Fruit fly (Drosophila melanogaster) whole organism, embryonic: ENCODE measurements around the gene SelG.

Experiments
- Adf1 ChIP-seq: fragments of 200-800 bp; sonication (Bioruptor generic); IDR thresholded peaks from 2 replicates; pipeline ENCODE4 v1.3.6; 2022; ENCODE audit warnings: missing biosample characterization, missing genetic modification characterization
- CG10209 ChIP-seq: fragments of 200-800 bp; sonication (Bioruptor generic); optimal IDR thresholded peaks from 3 replicates; lab custom pipeline; 2017; ENCODE audit warnings: missing biosample characterization, mild to moderate bottlenecking, missing genetic modification characterization, missing genetic modification reagents
- CG10431 ChIP-seq: fragments of 200-800 bp; sonication (Bioruptor generic); optimal IDR thresholded peaks from 3 replicates; lab custom pipeline; 2018; ENCODE audit warnings: missing biosample characterization, mild to moderate bottlenecking, missing genetic modification characterization
- CG10565 ChIP-seq: fragments of 200-800 bp; sonication (Bioruptor generic); optimal IDR thresholded peaks from 3 replicates; lab custom pipeline; 2016; ENCODE audit warnings: missing biosample characterization, mild to moderate bottlenecking, missing genetic modification characterization
- CG10959 ChIP-seq: fragments of 200-800 bp; sonication (Bioruptor generic); IDR thresholded peaks from 2 replicates; pipeline ENCODE4 v1.3.6; 2022; ENCODE audit warnings: missing biosample characterization, missing genetic modification characterization
- CG11093 ChIP-seq: fragments of 200-800 bp; sonication (Bioruptor generic); IDR thresholded peaks from 3 replicates; pipeline ENCODE4 v1.3.6; 2022; ENCODE audit warnings: missing biosample characterization, missing genetic modification characterization
- CG11247 ChIP-seq: fragments of 200-800 bp; sonication (Bioruptor generic); IDR thresholded peaks from 2 replicates; pipeline ENCODE4 v1.3.6; 2022; ENCODE audit warnings: missing biosample characterization, missing genetic modification characterization
- CG12071 ChIP-seq: fragments of 200-800 bp; sonication (Bioruptor generic); optimal IDR thresholded peaks from 3 replicates; lab custom pipeline; 2018; ENCODE audit warnings: missing biosample characterization, mild to moderate bottlenecking, missing genetic modification characterization
- CG14667 ChIP-seq: fragments of 200-800 bp; sonication (Bioruptor generic); IDR thresholded peaks from 2 replicates; pipeline ENCODE4 v1.3.6; 2022; ENCODE audit warnings: missing biosample characterization, missing genetic modification characterization
- CG14965 ChIP-seq: fragments of 200-800 bp; sonication (Bioruptor generic); optimal IDR thresholded peaks from 2 replicates; lab custom pipeline; 2016; ENCODE audit warnings: missing biosample characterization, missing genetic modification characterization, borderline replicate concordance
- CG16863 ChIP-seq: fragments of 200-800 bp; sonication (Bioruptor generic); optimal IDR thresholded peaks from 3 replicates; lab custom pipeline; 2016; ENCODE audit warnings: missing biosample characterization, missing genetic modification characterization
- CG17359 ChIP-seq: fragments of 200-800 bp; sonication (Bioruptor generic); optimal IDR thresholded peaks from 3 replicates; lab custom pipeline; 2018; ENCODE audit warnings: missing biosample characterization, mild to moderate bottlenecking, missing genetic modification characterization, moderate library complexity
- CG17829 ChIP-seq: fragments of 200-800 bp; optimal IDR thresholded peaks from 2 replicates; lab custom pipeline; 2019; ENCODE audit warnings: missing biosample characterization, mild to moderate bottlenecking, missing genetic modification characterization, moderate library complexity
- CG2712 ChIP-seq: fragments of 200-800 bp; optimal IDR thresholded peaks from 3 replicates; lab custom pipeline; 2019; ENCODE audit warnings: missing biosample characterization, mild to moderate bottlenecking, missing genetic modification characterization, moderate library complexity
- CG32767 ChIP-seq: fragments of 200-800 bp; sonication (Bioruptor generic); IDR thresholded peaks from 2 replicates; pipeline ENCODE4 v1.3.6; 2022; ENCODE audit warnings: missing biosample characterization, missing genetic modification characterization
- CG3726 ChIP-seq: fragments of 200-800 bp; sonication (Bioruptor generic); IDR thresholded peaks from 3 replicates; pipeline ENCODE4, ENCODE4 v1.3.6; 2022; ENCODE audit warnings: missing biosample characterization, missing genetic modification characterization
- CG42726 ChIP-seq: fragments of 200-800 bp; sonication (Bioruptor generic); IDR thresholded peaks from 2 replicates; pipeline ENCODE4 v1.3.6; 2022; ENCODE audit warnings: missing biosample characterization, missing genetic modification characterization; ENCODE audit not compliant: partially characterized antibody
- CG4360 ChIP-seq: fragments of 200-800 bp; sonication (Bioruptor generic); IDR thresholded peaks from 2 replicates; pipeline ENCODE4 v1.3.6; 2022; ENCODE audit warnings: missing biosample characterization, missing genetic modification characterization
- CG4617 ChIP-seq: fragments of 200-800 bp; sonication (Bioruptor generic); optimal IDR thresholded peaks from 3 replicates; lab custom pipeline; 2016; ENCODE audit warnings: missing biosample characterization, missing genetic modification characterization, borderline replicate concordance
- CG4820 ChIP-seq: fragments of 200-800 bp; sonication (Bioruptor generic); optimal IDR thresholded peaks from 3 replicates; lab custom pipeline; 2016; ENCODE audit warnings: missing biosample characterization, missing genetic modification characterization
- CG4854 ChIP-seq: fragments of 200-800 bp; sonication (Bioruptor generic); optimal IDR thresholded peaks from 2 replicates; lab custom pipeline; 2016; ENCODE audit warnings: missing biosample characterization, missing genetic modification characterization, inconsistent platforms
- CG6254 ChIP-seq: fragments of 200-800 bp; sonication (Bioruptor generic); optimal IDR thresholded peaks from 3 replicates; lab custom pipeline; 2017; ENCODE audit warnings: mild to moderate bottlenecking, missing biosample characterization, missing genetic modification reagents, missing genetic modification characterization
- CG9817 ChIP-seq: fragments of 200-800 bp; sonication (Bioruptor generic); optimal IDR thresholded peaks from 2 replicates; lab custom pipeline; 2018; ENCODE audit warnings: missing biosample characterization, mild to moderate bottlenecking, missing genetic modification characterization, moderate library complexity
- CG9876 ChIP-seq: fragments of 200-800 bp; sonication (Bioruptor generic); optimal IDR thresholded peaks from 2 replicates; lab custom pipeline; 2016; ENCODE audit warnings: missing biosample characterization, missing genetic modification characterization
- Chrac-16 ChIP-seq: fragments of 200-800 bp; sonication (Bioruptor generic); optimal IDR thresholded peaks from 3 replicates; lab custom pipeline; 2016; ENCODE audit warnings: missing biosample characterization, missing genetic modification characterization
- Deaf1 ChIP-seq: fragments of 200-800 bp; optimal IDR thresholded peaks from 3 replicates; lab custom pipeline; 2019; ENCODE audit warnings: missing biosample characterization, mild to moderate bottlenecking, missing genetic modification characterization, moderate library complexity
- Dip3 ChIP-seq: fragments of 200-800 bp; sonication (Bioruptor generic); optimal IDR thresholded peaks from 3 replicates; lab custom pipeline; 2016; ENCODE audit warnings: missing biosample characterization, missing genetic modification characterization
- Doc3 ChIP-seq: fragments of 200-800 bp; sonication (Bioruptor generic); IDR thresholded peaks from 3 replicates; pipeline ENCODE4 v1.3.6; 2022; ENCODE audit warnings: missing biosample characterization, missing genetic modification characterization; ENCODE audit not compliant: partially characterized antibody
- Gsc ChIP-seq: fragments of 200-800 bp; sonication (Bioruptor generic); IDR thresholded peaks from 2 replicates; pipeline ENCODE4 v1.3.6; 2022; ENCODE audit warnings: missing biosample characterization, missing genetic modification characterization
- Hand ChIP-seq: fragments of 200-800 bp; sonication (Bioruptor generic); optimal IDR thresholded peaks from 2 replicates; lab custom pipeline; 2017; ENCODE audit warnings: mild to moderate bottlenecking, missing biosample characterization, missing genetic modification reagents, missing genetic modification characterization
- Kr ChIP-seq: fragments of 200-800 bp; sonication (Bioruptor generic); optimal IDR thresholded peaks from 2 replicates; lab custom pipeline; 2017; ENCODE audit warnings: missing biosample characterization, mild to moderate bottlenecking, missing genetic modification characterization
- NfI ChIP-seq: fragments of 200-800 bp; sonication (Bioruptor generic); optimal IDR thresholded peaks from 3 replicates; lab custom pipeline; 2018; ENCODE audit warnings: missing biosample characterization, mild to moderate bottlenecking, missing genetic modification characterization, moderate library complexity
- Taf1 ChIP-seq: fragments of 200-800 bp; sonication (Bioruptor generic); IDR thresholded peaks from 2 replicates; pipeline ENCODE4 v1.3.6; 2022; ENCODE audit warnings: missing biosample characterization, missing genetic modification characterization
- Vsx1 ChIP-seq: fragments of 200-800 bp; sonication (Bioruptor generic); optimal IDR thresholded peaks from 2 replicates; lab custom pipeline; 2017; ENCODE audit warnings: missing biosample characterization, mild to moderate bottlenecking, missing genetic modification characterization, missing genetic modification reagents
- abd-A ChIP-seq: fragments of 200-800 bp; sonication (Bioruptor generic); optimal IDR thresholded peaks from 3 replicates; lab custom pipeline; 2019; ENCODE audit warnings: missing biosample characterization, mild to moderate bottlenecking, missing genetic modification characterization, moderate library complexity
- ato ChIP-seq: fragments of 200-800 bp; sonication (Bioruptor generic); IDR thresholded peaks from 2 replicates; pipeline ENCODE4 v1.3.6; 2022; ENCODE audit warnings: missing biosample characterization, missing genetic modification characterization; ENCODE audit not compliant: partially characterized antibody
- da ChIP-seq: fragments of 200-800 bp; sonication (Bioruptor generic); optimal IDR thresholded peaks from 2 replicates; lab custom pipeline; 2016; ENCODE audit warnings: missing biosample characterization, missing genetic modification characterization
- emc ChIP-seq: fragments of 200-800 bp; sonication (Bioruptor generic); optimal IDR thresholded peaks from 2 replicates; lab custom pipeline; 2016; ENCODE audit warnings: missing biosample characterization, missing genetic modification characterization
- hth ChIP-seq: fragments of >200 bp; optimal IDR thresholded peaks from 2 replicates; lab custom pipeline; 2017; ENCODE audit warnings: inconsistent platforms
- mam ChIP-seq: fragments of 200-800 bp; sonication (Bioruptor generic); optimal IDR thresholded peaks from 3 replicates; lab custom pipeline; 2016; ENCODE audit warnings: missing biosample characterization, missing genetic modification characterization
- nerfin-2 ChIP-seq: fragments of 200-800 bp; sonication (Bioruptor generic); IDR thresholded peaks from 2 replicates; pipeline ENCODE4 v1.3.6; 2022; ENCODE audit warnings: missing biosample characterization, missing genetic modification characterization; ENCODE audit not compliant: partially characterized antibody
- pan ChIP-seq, 4 experiments: fragments of >200 bp in 3 of 4; fragments of 200-800 bp in 1 of 4; sonication (Bioruptor generic) in 1 of 4; optimal IDR thresholded peaks in 3 of 4; IDR thresholded peaks in 1 of 4; 2 replicates each; pipeline versions ENCODE4 v1.3.6 to Lab custom; 2017 to 2022; ENCODE audit warnings: missing biosample characterization in 2 of 4, missing genetic modification characterization in 2 of 4, mixed read lengths in 1 of 4
- schlank ChIP-seq: fragments of 200-800 bp; sonication (Bioruptor generic); optimal IDR thresholded peaks from 2 replicates; lab custom pipeline; 2018; ENCODE audit warnings: missing biosample characterization, mild to moderate bottlenecking, missing genetic modification characterization
- sd ChIP-seq: fragments of 200-800 bp; sonication (Bioruptor generic); optimal IDR thresholded peaks from 3 replicates; lab custom pipeline; 2018; ENCODE audit warnings: missing biosample characterization, mild to moderate bottlenecking, missing genetic modification characterization, moderate library complexity
- seq ChIP-seq: fragments of 200-800 bp; sonication (Bioruptor generic); IDR thresholded peaks from 2 replicates; pipeline ENCODE4 v1.3.6; 2022; ENCODE audit warnings: missing biosample characterization, missing genetic modification characterization
- shn ChIP-seq: fragments of 200-800 bp; sonication (Bioruptor generic); optimal IDR thresholded peaks from 3 replicates; lab custom pipeline; 2016; ENCODE audit warnings: missing biosample characterization, missing genetic modification characterization
- stc ChIP-seq: fragments of 200-800 bp; sonication (Bioruptor generic); IDR thresholded peaks from 2 replicates; pipeline ENCODE4 v1.3.6; 2022; ENCODE audit warnings: missing biosample characterization, missing genetic modification characterization
- tup ChIP-seq: fragments of 200-800 bp; sonication (Bioruptor generic); optimal IDR thresholded peaks from 2 replicates; lab custom pipeline; 2016; ENCODE audit warnings: missing biosample characterization, mild to moderate bottlenecking, missing genetic modification characterization, moderate library complexity
- wek ChIP-seq: fragments of 200-800 bp; sonication (Bioruptor generic); optimal IDR thresholded peaks from 3 replicates; lab custom pipeline; 2018; ENCODE audit warnings: missing biosample characterization, mild to moderate bottlenecking, missing genetic modification characterization, moderate library complexity

Gene SelG

DNA sequence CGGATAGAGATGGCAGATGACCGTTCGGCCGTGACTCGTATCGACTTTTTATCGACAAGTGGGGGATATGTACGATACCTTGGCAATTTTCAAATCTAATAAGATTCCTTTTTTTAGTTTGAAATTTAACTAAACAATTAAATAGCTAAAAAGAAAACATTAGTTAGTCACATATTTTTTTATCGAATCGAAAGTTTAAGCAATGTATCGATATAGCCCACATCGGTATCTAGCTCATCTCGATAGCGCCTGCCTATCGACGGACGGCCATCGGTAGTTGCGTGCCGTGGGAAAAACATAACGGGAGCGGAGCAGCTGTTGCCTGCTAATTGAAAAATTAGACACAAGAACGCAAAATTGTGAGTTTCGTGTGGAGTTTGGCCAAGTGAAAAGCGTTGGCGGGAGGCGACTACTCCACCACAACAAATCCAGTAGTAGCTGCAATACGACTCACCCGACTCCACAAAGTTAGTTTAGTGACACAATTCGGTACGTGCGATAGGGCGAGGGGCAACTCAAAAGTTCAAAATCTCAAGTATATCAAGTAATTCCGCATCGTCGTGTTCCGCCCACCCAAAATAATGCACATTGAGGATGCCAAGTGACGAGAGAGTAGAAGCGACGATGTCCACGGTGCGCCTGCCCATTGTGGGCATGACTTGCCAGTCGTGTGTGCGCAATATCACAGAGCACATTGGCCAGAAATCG, 32.2 kb upstream of the SelG start, which contains the start of the genes CG10347 and ATP7 (continued):
- TF ChIP-seq abd-A (tag; lab: Kevin White, UChicago) (no peak), da (no peak), CG3726 (no peak), Adf1 (GFP tag; lab: Robert Waterston, UW) (no peak), CG14965 (GFP tag; lab: Kevin White, UChicago) (no peak), nerfin-2 (GFP tag; lab: Robert Waterston, UW) (peak; percentile 87), NfI (GFP tag; lab: Kevin White, UChicago) (no peak), CG9876 (GFP tag; lab: Kevin White, UChicago) (no peak), stc (GFP tag; lab: Robert Waterston, UW) (no peak), CG10431 (no peak), tup (GFP tag; lab: Kevin White, UChicago) (no peak), CG4617 (GFP tag; lab: Kevin White, UChicago) (peak; percentile 23), CG12071 (GFP tag; lab: Kevin White, UChicago) (no peak), CG6254 (no peak), Gsc (no peak), CG17829 (peak; percentile 41), pan (optimal IDR thresholded peaks at IDR 0.05; lab: Kevin White, UChicago) (no peak), pan (GFP tag; optimal IDR thresholded peaks at IDR 0.05 in 1 of 2, IDR thresholded peaks at IDR 0.05 in 1 of 2) (no peak), CG4820 (no peak), shn (peak; percentile 18), emc (GFP tag; lab: Kevin White, UChicago) (no peak), CG32767 (GFP tag; lab: Robert Waterston, UW) (no peak), Hand (GFP tag; lab: Kevin White, UChicago) (no peak), Vsx1 (GFP tag; lab: Kevin White, UChicago) (peak; percentile 20), CG11247 (GFP tag; lab: Robert Waterston, UW) (no peak), CG17359 (tag; lab: Kevin White, UChicago) (no peak), Chrac-16 (GFP tag; lab: Kevin White, UChicago) (no peak), Kr (GFP tag; lab: Kevin White, UChicago) (no peak), CG4854 (GFP tag; lab: Kevin White, UChicago) (no peak), Deaf1 (peak; percentile 7), mam (peak; percentile 36), Doc3 (GFP tag; lab: Robert Waterston, UW) (peak; percentile 91), hth (lab: Kevin White, UChicago) (no peak), CG10565 (GFP tag; lab: Kevin White, UChicago) (no peak), seq (GFP tag; lab: Robert Waterston, UW) (no peak), CG9817 (tag; lab: Kevin White, UChicago) (no peak), CG42726 (GFP tag; lab: Robert Waterston, UW) (peak; percentile 82), CG16863 (GFP tag; lab: Kevin White, UChicago) (no peak), CG11093 (GFP tag; lab: Robert Waterston, UW) (no peak), CG14667 (GFP tag; lab: Robert Waterston, UW) (no peak), sd (peak; percentile 11), schlank (tag; lab: Kevin White, UChicago) (no peak), Taf1 (no peak), Dip3 (peak; percentile 36), ato (GFP tag; lab: Robert Waterston, UW) (no peak; the same call in 1 of the 2 replicates), CG10209 (GFP tag; lab: Kevin White, UChicago) (no peak), CG10959 (no peak), CG4360 (no peak), CG2712 (tag; lab: Kevin White, UChicago) (peak; percentile 44), wek (GFP tag; lab: Kevin White, UChicago) (no peak)
